Worm (Caenorhabditis elegans) whole organism, L1 larva: ENCODE data around the gene ubc-19.

Source experiments
- ceh-82 ChIP-seq, 3 experiments: fragments of 150-350 bp in 1 of 3; sonication (generic microtip) in 2 of 3; optimal IDR thresholded peaks; 2 replicates each; lab custom pipeline; 2014 to 2017; ENCODE audit warnings: missing biosample characterization in 3 of 3, missing genetic modification characterization in 3 of 3
- ceh-88 ChIP-seq: fragments of 200-800 bp; sonication (Bioruptor generic); IDR thresholded peaks from 2 replicates; pipeline ENCODE4 v1.3.6; 2022; ENCODE audit warnings: missing genetic modification characterization, missing compliant biosample characterization
- ceh-90 ChIP-seq: sonication (generic microtip); optimal IDR thresholded peaks from 2 replicates; lab custom pipeline; 2016; ENCODE audit warnings: missing genetic modification characterization, missing compliant biosample characterization
- dpl-1 ChIP-seq, 3 experiments: fragments of 150-350 bp in 2 of 3; sonication (generic microtip) in 1 of 3; optimal IDR thresholded peaks; 2 replicates each; lab custom pipeline; 2014 to 2017; ENCODE audit warnings: missing biosample characterization in 3 of 3, missing genetic modification characterization in 3 of 3, missing genetic modification reagents in 3 of 3
- dsc-1 ChIP-seq: sonication (generic microtip); optimal IDR thresholded peaks from 2 replicates; lab custom pipeline; 2016; ENCODE audit warnings: mild to moderate bottlenecking, missing genetic modification characterization, missing compliant biosample characterization
- efl-1 ChIP-seq, 4 experiments: fragments of 150-350 bp; optimal IDR thresholded peaks in 3 of 4; peaks in 1 of 4; 1 replicate in 1 of 4; 2 replicates in 3 of 4; lab custom pipeline; 2014; ENCODE audit warnings: missing biosample characterization in 2 of 4, missing genetic modification characterization in 2 of 4, missing genetic modification reagents in 2 of 4
- efl-3 ChIP-seq: fragments of 200-800 bp; sonication (Bioruptor generic); optimal IDR thresholded peaks from 2 replicates; lab custom pipeline; 2018; ENCODE audit warnings: mild to moderate bottlenecking, missing genetic modification characterization, missing compliant biosample characterization
- elt-2 ChIP-seq: sonication (generic microtip); optimal IDR thresholded peaks from 2 replicates; lab custom pipeline; 2016; ENCODE audit warnings: missing genetic modification characterization, mild to moderate bottlenecking, inconsistent platforms, missing compliant biosample characterization, missing genetic modification reagents
- fkh-4 ChIP-seq: sonication (generic microtip); optimal IDR thresholded peaks from 2 replicates; lab custom pipeline; 2016; ENCODE audit warnings: missing compliant biosample characterization, missing genetic modification characterization, borderline replicate concordance
- fos-1 ChIP-seq: fragments of 150-350 bp; optimal IDR thresholded peaks from 2 replicates; lab custom pipeline; 2014; ENCODE audit warnings: missing biosample characterization, missing genetic modification characterization
- grh-1 ChIP-seq: fragments of 200-800 bp; sonication (Bioruptor generic); IDR thresholded peaks from 2 replicates; pipeline ENCODE4 v1.3.6; 2022; ENCODE audit warnings: missing genetic modification reagents, missing genetic modification characterization, missing compliant biosample characterization
- isw-1 ChIP-seq: fragments of 200-800 bp; sonication (Bioruptor generic); IDR thresholded peaks from 2 replicates; pipeline ENCODE4 v1.3.6; 2022; ENCODE audit warnings: missing genetic modification characterization, missing compliant biosample characterization
- jun-1 ChIP-seq: fragments of 150-350 bp; optimal IDR thresholded peaks from 2 replicates; lab custom pipeline; 2014; ENCODE audit warnings: missing biosample characterization, missing genetic modification reagents, missing genetic modification characterization
- lin-13 ChIP-seq: fragments of 150-350 bp; optimal IDR thresholded peaks from 2 replicates; lab custom pipeline; 2014; ENCODE audit warnings: missing biosample characterization, missing genetic modification reagents, missing genetic modification characterization
- lin-15B ChIP-seq: fragments of 150-350 bp; sonication (generic microtip); optimal IDR thresholded peaks from 3 replicates; lab custom pipeline; 2014; ENCODE audit warnings: missing biosample characterization, missing genetic modification characterization
- lin-35 ChIP-seq, 2 experiments: fragments of 150-350 bp; optimal IDR thresholded peaks; 2 replicates each; lab custom pipeline; 2014; ENCODE audit warnings: missing biosample characterization in 2 of 2, missing genetic modification characterization in 2 of 2, missing genetic modification reagents in 2 of 2
- lin-39 ChIP-seq: fragments of 150-350 bp; optimal IDR thresholded peaks from 2 replicates; lab custom pipeline; 2014; ENCODE audit warnings: missing biosample characterization, missing genetic modification reagents, missing genetic modification characterization
- mab-9 ChIP-seq: fragments of 200-800 bp; sonication (Bioruptor generic); IDR thresholded peaks from 2 replicates; pipeline ENCODE4 v1.3.6; 2022; ENCODE audit warnings: missing genetic modification reagents, missing genetic modification characterization, missing compliant biosample characterization
- mef-2 ChIP-seq: fragments of 150-350 bp; optimal IDR thresholded peaks from 2 replicates; lab custom pipeline; 2014; ENCODE audit warnings: missing biosample characterization, missing genetic modification characterization
- mep-1 ChIP-seq: fragments of 150-350 bp; optimal IDR thresholded peaks from 2 replicates; lab custom pipeline; 2014; ENCODE audit warnings: missing biosample characterization, missing genetic modification characterization
- nhr-11 ChIP-seq: fragments of 150-350 bp; optimal IDR thresholded peaks from 2 replicates; lab custom pipeline; 2014; ENCODE audit warnings: missing biosample characterization, missing genetic modification characterization
- nhr-20 ChIP-seq: sonication (generic microtip); optimal IDR thresholded peaks from 2 replicates; lab custom pipeline; 2016; ENCODE audit warnings: mild to moderate bottlenecking, missing genetic modification characterization, missing compliant biosample characterization
- nhr-47 ChIP-seq: sonication (generic microtip); optimal IDR thresholded peaks from 2 replicates; lab custom pipeline; 2016; ENCODE audit warnings: mild to moderate bottlenecking, missing genetic modification characterization, moderate library complexity, missing compliant biosample characterization
- nhr-76 ChIP-seq: sonication (generic microtip); optimal IDR thresholded peaks from 2 replicates; lab custom pipeline; 2017; ENCODE audit warnings: missing biosample characterization, missing genetic modification characterization
- nhr-84 ChIP-seq: sonication (generic microtip); optimal IDR thresholded peaks from 2 replicates; lab custom pipeline; 2017; ENCODE audit warnings: missing biosample characterization, missing genetic modification characterization
- nhr-85 ChIP-seq: sonication (generic microtip); peaks from one replicate; lab custom pipeline; 2016; ENCODE audit warnings: missing genetic modification characterization, inconsistent platforms, missing compliant biosample characterization
- nhr-90 ChIP-seq: sonication (generic microtip); optimal IDR thresholded peaks from 2 replicates; lab custom pipeline; 2016; ENCODE audit warnings: mild to moderate bottlenecking, missing genetic modification characterization, missing compliant biosample characterization; ENCODE audit not compliant: poor library complexity
- pag-3 ChIP-seq: sonication (generic microtip); optimal IDR thresholded peaks from 2 replicates; lab custom pipeline; 2017; ENCODE audit warnings: missing genetic modification characterization, mild to moderate bottlenecking, missing compliant biosample characterization, antibody characterized with exemption, borderline replicate concordance; ENCODE audit not compliant: insufficient read depth
- pax-3 ChIP-seq: fragments of 200-800 bp; sonication (Bioruptor generic); optimal IDR thresholded peaks from 2 replicates; lab custom pipeline; 2018; ENCODE audit warnings: mild to moderate bottlenecking, missing genetic modification characterization, moderate library complexity, missing compliant biosample characterization
- pqm-1 ChIP-seq: sonication (generic microtip); optimal IDR thresholded peaks from 3 replicates; lab custom pipeline; 2017; ENCODE audit warnings: missing biosample characterization, missing genetic modification characterization
- snpc-4 ChIP-seq: fragments of 150-350 bp; optimal IDR thresholded peaks from 2 replicates; lab custom pipeline; 2014; ENCODE audit warnings: missing biosample characterization, missing genetic modification characterization
- snu-23 ChIP-seq: sonication (generic microtip); optimal IDR thresholded peaks from 2 replicates; lab custom pipeline; 2016; ENCODE audit warnings: missing genetic modification characterization, missing compliant biosample characterization
- sptf-1 ChIP-seq: fragments of 150-350 bp; optimal IDR thresholded peaks from 2 replicates; lab custom pipeline; 2014; ENCODE audit warnings: missing biosample characterization, missing genetic modification characterization
- sup-37 ChIP-seq: fragments of 200-800 bp; sonication (Bioruptor generic); optimal IDR thresholded peaks from 2 replicates; lab custom pipeline; 2018; ENCODE audit warnings: mild to moderate bottlenecking, missing genetic modification characterization, missing compliant biosample characterization
- swsn-7 ChIP-seq: sonication (generic microtip); optimal IDR thresholded peaks from 2 replicates; lab custom pipeline; 2016; ENCODE audit warnings: missing genetic modification characterization, missing compliant biosample characterization
- tlp-1 ChIP-seq: fragments of 150-350 bp; optimal IDR thresholded peaks from 2 replicates; lab custom pipeline; 2014; ENCODE audit warnings: missing biosample characterization, missing genetic modification characterization
- unc-130 ChIP-seq: fragments of 150-350 bp; optimal IDR thresholded peaks from 2 replicates; lab custom pipeline; 2017; ENCODE audit warnings: missing biosample characterization, missing genetic modification characterization, inconsistent platforms
- unc-62 ChIP-seq: fragments of 150-350 bp; optimal IDR thresholded peaks from 2 replicates; lab custom pipeline; 2014; ENCODE audit warnings: missing biosample characterization, missing genetic modification reagents, missing genetic modification characterization
- unc-86 ChIP-seq: sonication (generic microtip); optimal IDR thresholded peaks from 2 replicates; lab custom pipeline; 2016; ENCODE audit warnings: missing genetic modification characterization, missing compliant biosample characterization
- unc-98 ChIP-seq: fragments of 200-800 bp; sonication (Bioruptor generic); IDR thresholded peaks from 2 replicates; pipeline ENCODE4 v1.3.6; 2022; ENCODE audit warnings: missing genetic modification characterization, missing compliant biosample characterization
- vab-15 ChIP-seq: sonication (generic microtip); optimal IDR thresholded peaks from 2 replicates; lab custom pipeline; 2017; ENCODE audit warnings: missing genotype, mild to moderate bottlenecking, missing genetic modification characterization, missing compliant biosample characterization
- ztf-4 ChIP-seq: fragments of 150-350 bp; optimal IDR thresholded peaks from 2 replicates; lab custom pipeline; 2014; ENCODE audit warnings: missing biosample characterization, missing genetic modification characterization

Gene ubc-19

ce11 chrV:18701306-18701705 is 11.7 kb upstream of the ubc-19 start, which contains the start of gene Y69H2.9:
Y69H2.9 (plus strand) TSS chrV:18701538.
- TF ChIP-seq nhr-90 (tag; lab: Kevin White, UChicago) (no peak), elt-2 (peak; percentile 81), pqm-1 (tag; lab: Kevin White, UChicago) (peak; percentile 4), lin-35 (GFP tag; optimal IDR thresholded peaks at IDR 0.05; lab: Kevin White, UChicago) (peak in 1 of 2 experiments; percentile 6)

DNA sequence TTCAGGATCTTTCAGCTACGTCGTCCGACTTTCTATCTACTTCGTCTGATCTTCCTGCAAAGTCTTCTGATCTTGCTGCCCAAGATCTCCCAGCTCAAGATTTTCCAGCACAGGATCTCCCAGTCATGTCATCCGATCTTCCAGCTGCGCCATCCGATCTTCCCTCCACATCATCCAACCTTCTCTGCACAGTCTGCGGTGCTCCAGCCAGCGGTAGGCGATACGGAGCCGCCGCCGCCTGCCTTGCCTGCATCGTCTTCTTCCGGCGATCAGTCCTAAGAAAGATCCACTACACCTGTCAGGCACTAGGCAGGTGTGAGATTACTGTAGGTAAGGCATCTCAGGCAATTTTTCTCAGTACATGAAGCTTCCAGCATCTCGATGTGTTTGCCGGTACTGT is 9.8 kb upstream of the ubc-19 start, which contains the start of gene nhr-241:
Gene nhr-241 (plus strand): TSS at position 126 of the 400 bp plus-strand sequence.
- TF ChIP-seq pqm-1 (tag; lab: Kevin White, UChicago) (no peak), dsc-1 (tag; lab: Kevin White, UChicago) (no peak), nhr-76 (tag; lab: Kevin White, UChicago) (no peak), ztf-4 (tag; lab: Kevin White, UChicago) (no peak), nhr-20 (tag; lab: Kevin White, UChicago) (no peak), dpl-1 (GFP tag; optimal IDR thresholded peaks at IDR 0.05; lab: Kevin White, UChicago) (no peak), nhr-85 (tag; lab: Kevin White, UChicago) (no peak), grh-1 (GFP tag; lab: Robert Waterston, UW) (no peak), pag-3 (tag; lab: Kevin White, UChicago) (no peak), nhr-84 (tag; lab: Kevin White, UChicago) (no peak), vab-15 (tag; lab: Kevin White, UChicago) (no peak), unc-98 (GFP tag; lab: Robert Waterston, UW) (no peak), unc-130 (tag; lab: Kevin White, UChicago) (no peak), lin-15B (no peak), sptf-1 (tag; lab: Kevin White, UChicago) (no peak)

- no peak for TF ChIP-seq efl-3
- no peak for TF ChIP-seq tlp-1
- TF ChIP-seq ceh-88 (GFP tag; lab: Robert Waterston, UW): no peak
- TF ChIP-seq nhr-84 (tag; lab: Kevin White, UChicago): no peak
- TF ChIP-seq elt-2: no peak
- no peak for TF ChIP-seq nhr-20 (tag; lab: Kevin White, UChicago)
- TF ChIP-seq lin-39 (tag; lab: Kevin White, UChicago): no peak
- TF ChIP-seq unc-62 (GFP tag; lab: Kevin White, UChicago): no peak
- TF ChIP-seq jun-1 (tag; lab: Kevin White, UChicago): no peak
- no peak for TF ChIP-seq isw-1 (GFP tag; lab: Robert Waterston, UW)
- no peak for TF ChIP-seq lin-13 (GFP tag; lab: Kevin White, UChicago)
- no peak for TF ChIP-seq pax-3 (tag; lab: Kevin White, UChicago)
- TF ChIP-seq unc-130 (tag; lab: Kevin White, UChicago): no peak
- no peak for TF ChIP-seq unc-98 (GFP tag; lab: Robert Waterston, UW)
- TF ChIP-seq lin-15B: no peak
Measured at ce11 chrV:18695469-18695868, 5.9 kb upstream of the ubc-19 start.

- TF ChIP-seq efl-1 (optimal IDR thresholded peaks at IDR 0.05; lab: Kevin White, UChicago) (no peak), efl-1 (GFP tag; optimal IDR thresholded peaks at IDR 0.05 in 1 of 2; lab: Kevin White, UChicago) (peak in 1 of 2 experiments; percentile 71), lin-13 (GFP tag; lab: Kevin White, UChicago) (no peak)
Measured at ce11 chrV:18687361-18687760, 2.2 kb downstream of the ubc-19 start.

ce11 chrV:18684455-18684987 is 5.0 kb downstream of the ubc-19 start, which contains the start of gene Y69H2.17:
Y69H2.17 (plus strand) TSS chrV:18684937.
- TF ChIP-seq sup-37 (GFP tag; lab: Kevin White, UChicago): no peak
- no peak for TF ChIP-seq nhr-11 (tag; lab: Kevin White, UChicago)
- peak; percentile 64 for TF ChIP-seq nhr-47 (tag; lab: Kevin White, UChicago)
- no peak for TF ChIP-seq jun-1 (tag; lab: Kevin White, UChicago)
- TF ChIP-seq mef-2 (tag; lab: Kevin White, UChicago): no peak
- no peak for TF ChIP-seq snu-23
- peak; percentile 54 for TF ChIP-seq pax-3 (tag; lab: Kevin White, UChicago)
- no peak for TF ChIP-seq mep-1 (tag; lab: Kevin White, UChicago)
- TF ChIP-seq snpc-4 (tag; lab: Kevin White, UChicago): no peak
- TF ChIP-seq dpl-1 (GFP tag; optimal IDR thresholded peaks at IDR 0.05; lab: Kevin White, UChicago): no peak
- no peak for TF ChIP-seq mab-9 (GFP tag; lab: Robert Waterston, UW)
- no peak for TF ChIP-seq unc-86 (tag; lab: Kevin White, UChicago)
- no peak for TF ChIP-seq ceh-82 (tag; optimal IDR thresholded peaks at IDR 0.05; lab: Kevin White, UChicago)
- TF ChIP-seq dsc-1 (tag; lab: Kevin White, UChicago): peak; percentile 80
- TF ChIP-seq ceh-90: no peak
- TF ChIP-seq pag-3 (tag; lab: Kevin White, UChicago): no peak
- no peak for TF ChIP-seq lin-13 (GFP tag; lab: Kevin White, UChicago)
- TF ChIP-seq fos-1 (tag; lab: Kevin White, UChicago): no peak
- TF ChIP-seq swsn-7 (tag; lab: Kevin White, UChicago): no peak
- TF ChIP-seq fkh-4 (tag; lab: Kevin White, UChicago): no peak
